Worm (Caenorhabditis elegans): ENCODE measurements around the gene nhr-231.

DNA sequence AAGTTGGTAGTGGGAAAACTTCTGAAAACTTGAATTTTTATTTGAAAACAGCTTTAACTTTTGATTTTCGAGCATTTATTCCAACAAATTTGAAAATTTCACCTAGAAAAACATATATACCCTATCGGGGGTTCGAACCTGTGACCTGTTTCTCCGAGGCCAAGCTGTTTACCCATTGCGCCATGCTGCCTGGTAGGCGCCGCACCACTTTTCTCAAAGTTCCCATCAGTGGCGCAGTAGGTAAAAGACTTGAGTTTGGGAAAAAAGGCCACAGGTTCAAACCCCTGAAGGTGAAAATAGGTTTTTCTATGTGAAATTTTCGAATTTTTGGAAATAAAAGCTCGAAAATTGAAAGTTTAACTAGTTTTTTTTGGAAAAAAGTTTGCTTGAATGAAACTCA, 10.2 kb upstream of the nhr-231 start:
- no peak for TF ChIP-seq nhr-11 (tag; optimal IDR thresholded peaks at IDR 0.05)
- no peak for TF ChIP-seq elt-2 (tag; optimal IDR thresholded peaks at IDR 0.05)
- TF ChIP-seq ztf-4 (tag; optimal IDR thresholded peaks at IDR 0.05): no peak
- TF ChIP-seq nhr-28 (tag; optimal IDR thresholded peaks at IDR 0.05): no peak
- no peak for TF ChIP-seq fkh-10 (GFP tag; optimal IDR thresholded peaks at IDR 0.05)
- no peak for TF ChIP-seq snpc-4 (tag; optimal IDR thresholded peaks at IDR 0.05)
- no peak for TF ChIP-seq nhr-76 (tag; optimal IDR thresholded peaks at IDR 0.05)
- TF ChIP-seq lin-39 (tag; optimal IDR thresholded peaks at IDR 0.05): no peak
- no peak for TF ChIP-seq skn-1 (tag; optimal IDR thresholded peaks at IDR 0.05)
- TF ChIP-seq aly-2 (tag; optimal IDR thresholded peaks at IDR 0.05): no peak
